Worm (Caenorhabditis elegans) whole organism, early embryonic: Measurements from ENCODE around the gene bgal-2.

Source experiments
- B0310.2 ChIP-seq: sonication (generic microtip); optimal IDR thresholded peaks from 2 replicates; lab custom pipeline; 2016; ENCODE audit warnings: mild to moderate bottlenecking, missing genetic modification characterization, missing compliant biosample characterization
- F13C5.2 ChIP-seq: sonication (generic microtip); optimal IDR thresholded peaks from 2 replicates; lab custom pipeline; 2017; ENCODE audit warnings: mild to moderate bottlenecking, missing genetic modification characterization, inconsistent platforms, missing compliant biosample characterization
- aly-1 ChIP-seq: sonication (generic microtip); optimal IDR thresholded peaks from 2 replicates; lab custom pipeline; 2016; ENCODE audit warnings: missing genetic modification characterization, missing compliant biosample characterization
- ama-1 ChIP-seq: fragments of 150-350 bp; optimal IDR thresholded peaks from 2 replicates; lab custom pipeline; 2014
- ceh-13 ChIP-seq: fragments of 200-800 bp; sonication (Bioruptor generic); optimal IDR thresholded peaks from 2 replicates; lab custom pipeline; 2018; ENCODE audit warnings: mild to moderate bottlenecking, missing genetic modification characterization, missing compliant biosample characterization
- ceh-36 ChIP-seq: sonication (generic microtip); optimal IDR thresholded peaks from 2 replicates; lab custom pipeline; 2016; ENCODE audit warnings: missing genetic modification characterization, inconsistent platforms, missing compliant biosample characterization
- ets-7 ChIP-seq: sonication (generic microtip); optimal IDR thresholded peaks from 2 replicates; lab custom pipeline; 2016; ENCODE audit warnings: missing genotype, missing genetic modification characterization, missing compliant biosample characterization
- flt-1 ChIP-seq: fragments of 200-800 bp; sonication (Bioruptor generic); IDR thresholded peaks from 2 replicates; pipeline ENCODE4 v1.3.6; 2022; ENCODE audit warnings: missing genetic modification characterization, missing compliant biosample characterization
- hmbx-1 ChIP-seq: sonication (generic microtip); optimal IDR thresholded peaks from 2 replicates; lab custom pipeline; 2016; ENCODE audit warnings: mild to moderate bottlenecking, missing genetic modification characterization, missing compliant biosample characterization
- hmg-4 ChIP-seq: fragments of 200-800 bp; sonication (Bioruptor generic); optimal IDR thresholded peaks from 2 replicates; lab custom pipeline; 2018; ENCODE audit warnings: mild to moderate bottlenecking, missing genetic modification characterization, missing compliant biosample characterization
- hnd-1 ChIP-seq: sonication (generic microtip); optimal IDR thresholded peaks from 2 replicates; lab custom pipeline; 2016; ENCODE audit warnings: missing genetic modification characterization, missing compliant biosample characterization
- pes-1 ChIP-seq: fragments of 200-800 bp; sonication (Bioruptor generic); IDR thresholded peaks from 2 replicates; pipeline ENCODE4 v1.3.6; 2022; ENCODE audit warnings: missing genetic modification reagents, missing genetic modification characterization, missing compliant biosample characterization
- scrt-1 ChIP-seq: fragments of 200-800 bp; sonication (Bioruptor generic); IDR thresholded peaks from 2 replicates; pipeline ENCODE4 v1.3.6; 2022; ENCODE audit warnings: missing genetic modification characterization, missing compliant biosample characterization
- sea-1 ChIP-seq: fragments of 200-800 bp; sonication (Bioruptor generic); conservative IDR thresholded peaks from 2 replicates; pipeline ENCODE4 v1.3.6; 2022; ENCODE audit warnings: missing genetic modification characterization, missing compliant biosample characterization
- tbx-11 ChIP-seq: fragments of 200-800 bp; sonication (Bioruptor generic); IDR thresholded peaks from 2 replicates; pipeline ENCODE4 v1.3.6; 2022; ENCODE audit warnings: missing genetic modification characterization, missing compliant biosample characterization
- tbx-37 ChIP-seq: fragments of 200-800 bp; sonication (Bioruptor generic); conservative IDR thresholded peaks from 2 replicates; pipeline ENCODE4 v1.3.6; 2022; ENCODE audit warnings: missing genetic modification reagents, missing genetic modification characterization, missing compliant biosample characterization
- tra-4 ChIP-seq: sonication (generic microtip); optimal IDR thresholded peaks from 2 replicates; lab custom pipeline; 2017; ENCODE audit warnings: missing genetic modification characterization, missing compliant biosample characterization

Gene bgal-2

ce11 chrX:6806463-6806862, 22.3 kb downstream of the bgal-2 start, which contains the start of gene atg-2:
Gene atg-2, plus strand, starts transcription at chrX:6806763.
- TF ChIP-seq ets-7 (tag; lab: Kevin White, UChicago) (no peak), hmg-4 (GFP tag; lab: Kevin White, UChicago) (peak; percentile 62)

ce11 chrX:6807137-6807861, 23.1 kb downstream of the bgal-2 start:
- peak; percentile 56 for TF ChIP-seq hmg-4 (GFP tag; lab: Kevin White, UChicago)
- no peak for TF ChIP-seq hnd-1 (tag; lab: Kevin White, UChicago)
- TF ChIP-seq F13C5.2 (tag; lab: Kevin White, UChicago): peak; percentile 25
- no peak for TF ChIP-seq ceh-36 (tag; lab: Kevin White, UChicago)
- TF ChIP-seq sea-1 (GFP tag; lab: Robert Waterston, UW): no peak
- no peak for TF ChIP-seq B0310.2 (tag; lab: Kevin White, UChicago)
- no peak for TF ChIP-seq tra-4 (tag; lab: Kevin White, UChicago)
- no peak for TF ChIP-seq ama-1 (lab: Kevin White, UChicago)
- TF ChIP-seq tbx-37 (GFP tag; lab: Robert Waterston, UW): no peak
- TF ChIP-seq pes-1 (GFP tag; lab: Robert Waterston, UW): no peak
- TF ChIP-seq aly-1 (tag; lab: Kevin White, UChicago): no peak
- no peak for TF ChIP-seq ets-7 (tag; lab: Kevin White, UChicago)

- TF ChIP-seq hnd-1 (tag; lab: Kevin White, UChicago) (no peak), ceh-36 (tag; lab: Kevin White, UChicago) (no peak), pes-1 (GFP tag; lab: Robert Waterston, UW) (no peak), tbx-11 (no peak), hmg-4 (GFP tag; lab: Kevin White, UChicago) (no peak)
Measured at ce11 chrX:6808239-6808638, 24.0 kb downstream of the bgal-2 start.

ce11 chrX:6808640-6809039, 24.4 kb downstream of the bgal-2 start:
- no peak for TF ChIP-seq B0310.2 (tag; lab: Kevin White, UChicago)
- TF ChIP-seq scrt-1 (GFP tag; lab: Robert Waterston, UW): no peak
- no peak for TF ChIP-seq ama-1 (lab: Kevin White, UChicago)

ce11 chrX:6813025-6813424, 28.8 kb downstream of the bgal-2 start:
- TF ChIP-seq B0310.2 (tag; lab: Kevin White, UChicago) (no peak), tbx-37 (GFP tag; lab: Robert Waterston, UW) (no peak), aly-1 (tag; lab: Kevin White, UChicago) (no peak), hmbx-1 (tag; lab: Kevin White, UChicago) (no peak), scrt-1 (GFP tag; lab: Robert Waterston, UW) (no peak), ets-7 (tag; lab: Kevin White, UChicago) (no peak), ama-1 (lab: Kevin White, UChicago) (no peak), tra-4 (tag; lab: Kevin White, UChicago) (no peak)

ce11 chrX:6818036-6818488, 33.9 kb downstream of the bgal-2 start, which contains the start of gene dhs-28:
Gene dhs-28, plus strand, starts transcription at chrX:6818438.
- TF ChIP-seq hmg-4 (GFP tag; lab: Kevin White, UChicago) (no peak), scrt-1 (GFP tag; lab: Robert Waterston, UW) (no peak), hmbx-1 (tag; lab: Kevin White, UChicago) (no peak), tra-4 (tag; lab: Kevin White, UChicago) (no peak), sea-1 (GFP tag; lab: Robert Waterston, UW) (no peak), ceh-36 (tag; lab: Kevin White, UChicago) (no peak), ama-1 (lab: Kevin White, UChicago) (no peak), pes-1 (GFP tag; lab: Robert Waterston, UW) (no peak), hnd-1 (tag; lab: Kevin White, UChicago) (no peak), flt-1 (no peak), tbx-11 (no peak), aly-1 (tag; lab: Kevin White, UChicago) (no peak), F13C5.2 (tag; lab: Kevin White, UChicago) (no peak), B0310.2 (tag; lab: Kevin White, UChicago) (no peak), tbx-37 (GFP tag; lab: Robert Waterston, UW) (no peak), ets-7 (tag; lab: Kevin White, UChicago) (no peak), ceh-13 (GFP tag; lab: Kevin White, UChicago) (no peak)

- no peak for TF ChIP-seq tbx-37 (GFP tag; lab: Robert Waterston, UW)
- no peak for TF ChIP-seq hmbx-1 (tag; lab: Kevin White, UChicago)
- no peak for TF ChIP-seq flt-1
- no peak for TF ChIP-seq tbx-11
- TF ChIP-seq sea-1 (GFP tag; lab: Robert Waterston, UW): no peak
- TF ChIP-seq pes-1 (GFP tag; lab: Robert Waterston, UW): no peak
- TF ChIP-seq hmg-4 (GFP tag; lab: Kevin White, UChicago): no peak
- no peak for TF ChIP-seq aly-1 (tag; lab: Kevin White, UChicago)
- no peak for TF ChIP-seq ceh-36 (tag; lab: Kevin White, UChicago)
- TF ChIP-seq tra-4 (tag; lab: Kevin White, UChicago): no peak
- TF ChIP-seq hnd-1 (tag; lab: Kevin White, UChicago): no peak
- no peak for TF ChIP-seq ceh-13 (GFP tag; lab: Kevin White, UChicago)
- TF ChIP-seq ama-1 (lab: Kevin White, UChicago): no peak
- TF ChIP-seq ets-7 (tag; lab: Kevin White, UChicago): no peak
- TF ChIP-seq F13C5.2 (tag; lab: Kevin White, UChicago): no peak
- no peak for TF ChIP-seq B0310.2 (tag; lab: Kevin White, UChicago)
- TF ChIP-seq scrt-1 (GFP tag; lab: Robert Waterston, UW): no peak
Measured at ce11 chrX:6819135-6819534, 34.9 kb downstream of the bgal-2 start.
